Fruit fly (Drosophila melanogaster): Measurements from ENCODE around the gene RpL13A.

The RpL13A gene

dm6 chr3R:5606477-5606876 lies 17.8 kb upstream of the RpL13A start, which contains the start of gene asl (continued):
- TF ChIP-seq CG1647 (GFP tag; optimal IDR thresholded peaks at IDR 0.05) = peak; percentile 56
- peak; percentile 25 for TF ChIP-seq corto (GFP tag; optimal IDR thresholded peaks at IDR 0.05)
- TF ChIP-seq inv (GFP tag; IDR thresholded peaks at IDR 0.05; ENCODE audit: partially characterized antibody) = no peak
- TF ChIP-seq prd (optimal IDR thresholded peaks at IDR 0.05) = no peak
- peak; percentile 39; the same call in 1 of the 3 replicates for TF ChIP-seq prd (GFP tag; IDR thresholded peaks at IDR 0.05)
- TF ChIP-seq CG6272 (GFP tag; IDR thresholded peaks at IDR 0.05) = peak; percentile 47
- peak; percentile 66 for TF ChIP-seq Ets97D (GFP tag; optimal IDR thresholded peaks at IDR 0.05)
- peak; percentile 70 for TF ChIP-seq CG15601 (tag; optimal IDR thresholded peaks at IDR 0.05)
- TF ChIP-seq CG13424 (tag; optimal IDR thresholded peaks at IDR 0.05) = peak; percentile 79
- peak; percentile 50 for TF ChIP-seq CG12299 (tag; optimal IDR thresholded peaks at IDR 0.05)
- TF ChIP-seq Deaf1 (tag; optimal IDR thresholded peaks at IDR 0.05) = peak; percentile 47
- TF ChIP-seq lilli (GFP tag; optimal IDR thresholded peaks at IDR 0.05) = peak; percentile 76
- TF ChIP-seq CG2875 (GFP tag; optimal IDR thresholded peaks at IDR 0.05) = peak; percentile 11
- peak; percentile 23 for TF ChIP-seq Side (GFP tag; optimal IDR thresholded peaks at IDR 0.05)
- peak; percentile 79 for TF ChIP-seq Rfx (GFP tag; IDR thresholded peaks at IDR 0.05)
- peak; percentile 62 for TF ChIP-seq twi (tag; optimal IDR thresholded peaks at IDR 0.05)
- peak; percentile 91 for TF ChIP-seq YL-1 (GFP tag; optimal IDR thresholded peaks at IDR 0.05)
- TF ChIP-seq CG32772 (GFP tag; IDR thresholded peaks at IDR 0.05) = 0 out of 2 replicates have a peak, but pooled peaks have one; percentile 11
- TF ChIP-seq CG31388 (GFP tag; optimal IDR thresholded peaks at IDR 0.05) = no peak
- TF ChIP-seq kni (GFP tag; optimal IDR thresholded peaks at IDR 0.05) = peak; percentile 48
- TF ChIP-seq Spps (tag; optimal IDR thresholded peaks at IDR 0.05) = peak; percentile 26
- peak; percentile 41 for TF ChIP-seq CG15479 (GFP tag; optimal IDR thresholded peaks at IDR 0.05)
- peak; percentile 61 for TF ChIP-seq CG3281 (GFP tag; optimal IDR thresholded peaks at IDR 0.05)
- TF ChIP-seq Dfd (GFP tag; optimal IDR thresholded peaks at IDR 0.05) = peak in 1 of 2 experiments; percentile 78
- peak; percentile 22 for TF ChIP-seq cwo (GFP tag; optimal IDR thresholded peaks at IDR 0.05)
- TF ChIP-seq Fer2 (tag; optimal IDR thresholded peaks at IDR 0.05) = peak; percentile 43
- TF ChIP-seq unc-4 (GFP tag; IDR thresholded peaks at IDR 0.05; ENCODE audit: partially characterized antibody) = no peak
- TF ChIP-seq lmd (GFP tag; IDR thresholded peaks at IDR 0.05) = peak; percentile 67
- TF ChIP-seq CG8924 (tag; optimal IDR thresholded peaks at IDR 0.05) = peak; percentile 76
- TF ChIP-seq CG15696 (tag; optimal IDR thresholded peaks at IDR 0.05) = peak; percentile 71
- peak; percentile 53; the same call in 1 of the 3 replicates for TF ChIP-seq zfh1 (GFP tag; IDR thresholded peaks at IDR 0.05)
- peak; percentile 31; the same call in 1 of the 2 replicates for TF ChIP-seq Dref (GFP tag; IDR thresholded peaks at IDR 0.05)
- no peak for TF ChIP-seq Trl (optimal IDR thresholded peaks at IDR 0.05)
- TF ChIP-seq Trl (GFP tag; optimal IDR thresholded peaks at IDR 0.05) = peak; percentile 31
- peak; percentile 63 for TF ChIP-seq CG12155 (GFP tag; optimal IDR thresholded peaks at IDR 0.05)
- peak; percentile 48 for TF ChIP-seq nom (GFP tag; optimal IDR thresholded peaks at IDR 0.05)
- peak; percentile 54 for TF ChIP-seq caup (GFP tag; optimal IDR thresholded peaks at IDR 0.05; ENCODE audit: severe bottlenecking)
- TF ChIP-seq ci (GFP tag; IDR thresholded peaks at IDR 0.05) = 0 out of 3 replicates have a peak, but pooled peaks have one; percentile 44
- TF ChIP-seq CG12744 (GFP tag; optimal IDR thresholded peaks at IDR 0.05) = peak; percentile 32
- peak; percentile 42 for TF ChIP-seq CG33557 (GFP tag; optimal IDR thresholded peaks at IDR 0.05)
- no peak for TF ChIP-seq fd64A (GFP tag; optimal IDR thresholded peaks at IDR 0.05)
- peak; percentile 56 for TF ChIP-seq az2 (GFP tag; optimal IDR thresholded peaks at IDR 0.05)
- peak; percentile 57 for TF ChIP-seq CG17328 (GFP tag; IDR thresholded peaks at IDR 0.05)
- TF ChIP-seq mld (GFP tag; IDR thresholded peaks at IDR 0.05; ENCODE audit: partially characterized antibody) = no peak
- TF ChIP-seq Atf-2 (GFP tag; optimal IDR thresholded peaks at IDR 0.05) = peak; percentile 32
- TF ChIP-seq zen (tag; optimal IDR thresholded peaks at IDR 0.05) = peak; percentile 68
- no peak for TF ChIP-seq HmgD (GFP tag; optimal IDR thresholded peaks at IDR 0.05)
- TF ChIP-seq hth (optimal IDR thresholded peaks at IDR 0.05) = no peak
- TF ChIP-seq CG12659 (GFP tag; optimal IDR thresholded peaks at IDR 0.05) = peak; percentile 88
- TF ChIP-seq CG18619 (GFP tag; optimal IDR thresholded peaks at IDR 0.05) = peak; percentile 56
- peak; percentile 49 for TF ChIP-seq CG13624 (GFP tag; optimal IDR thresholded peaks at IDR 0.05)

Data from whole organism, embryonic.